Worm (Caenorhabditis elegans): ENCODE data around the gene dap-3.

Gene dap-3

DNA sequence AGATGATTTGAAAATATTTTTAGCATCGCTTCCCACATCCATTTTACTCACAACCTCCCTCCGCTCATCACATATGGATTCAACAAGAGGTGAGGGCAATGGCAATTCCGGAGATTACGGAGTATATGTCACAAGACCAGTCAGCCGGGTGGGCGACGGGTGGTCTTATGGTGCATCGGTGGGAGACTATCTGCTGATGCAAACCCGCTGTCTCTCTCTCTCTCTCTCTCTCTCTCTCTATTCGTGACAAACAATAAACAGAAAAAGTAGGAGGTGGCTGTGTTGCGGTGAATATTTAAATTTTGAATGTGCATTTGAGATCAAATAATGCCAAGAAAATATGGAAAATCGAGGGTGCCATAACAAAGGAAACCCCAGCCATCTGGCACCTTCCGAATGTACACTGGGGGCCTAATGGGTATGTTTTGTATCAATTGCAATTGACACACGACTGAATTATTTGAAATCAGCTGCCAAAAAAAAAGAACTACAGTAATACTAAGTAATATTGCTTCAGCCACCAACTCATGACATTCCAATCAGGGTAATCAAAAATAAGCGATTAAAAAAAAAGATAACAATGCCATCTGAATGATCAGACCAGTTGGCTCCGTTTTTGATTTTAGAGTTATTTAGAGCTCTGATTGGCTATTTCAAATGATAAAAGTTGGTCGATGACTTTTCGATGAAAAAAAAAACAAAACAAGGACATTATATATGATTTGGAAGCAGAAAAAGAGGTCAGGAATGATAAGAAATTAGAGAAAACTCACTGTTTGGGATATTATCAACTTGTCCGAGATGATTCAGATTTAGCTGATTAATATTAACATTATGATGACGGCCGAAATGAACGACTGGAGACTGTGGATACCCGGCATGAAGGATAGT is 32.9 kb upstream of the dap-3 start:
- TF ChIP-seq elt-2 (tag; optimal IDR thresholded peaks at IDR 0.05) (peak; percentile 39), unc-3 (GFP tag; conservative IDR thresholded peaks at IDR 0.05) (no peak), unc-3 (tag; optimal IDR thresholded peaks at IDR 0.05) (no peak), hlh-30 (tag; optimal IDR thresholded peaks at IDR 0.05; ENCODE audit: insufficient read depth) (peak; percentile 92), ceh-31 (tag; optimal IDR thresholded peaks at IDR 0.05) (peak; percentile 10)

- peak; percentile 2 for TF ChIP-seq gmeb-2 (tag; optimal IDR thresholded peaks at IDR 0.05)
- no peak for TF ChIP-seq eyg-1 (tag; optimal IDR thresholded peaks at IDR 0.05)
- TF ChIP-seq fkh-10 (GFP tag; optimal IDR thresholded peaks at IDR 0.05): no peak
- TF ChIP-seq ceh-6 (GFP tag; optimal IDR thresholded peaks at IDR 0.05): no peak
- no peak for TF ChIP-seq ceh-22 (tag; optimal IDR thresholded peaks at IDR 0.05)
- no peak for TF ChIP-seq ahr-1 (tag; optimal IDR thresholded peaks at IDR 0.05)
- peak; percentile 70 for TF ChIP-seq unc-42 (tag; optimal IDR thresholded peaks at IDR 0.05)
- no peak for TF ChIP-seq pag-3 (tag; optimal IDR thresholded peaks at IDR 0.05; ENCODE audit: borderline replicate concordance)
- no peak for TF ChIP-seq nhr-11 (tag; optimal IDR thresholded peaks at IDR 0.05)
- TF ChIP-seq syd-9 (tag; optimal IDR thresholded peaks at IDR 0.05): peak; percentile 25
- peak; percentile 73 for TF ChIP-seq pros-1 (tag; optimal IDR thresholded peaks at IDR 0.05)
- no peak for TF ChIP-seq dmd-4 (tag; optimal IDR thresholded peaks at IDR 0.05; ENCODE audit: borderline replicate concordance)
- peak; percentile 15 for TF ChIP-seq K09A11.1 (tag; optimal IDR thresholded peaks at IDR 0.05; ENCODE audit: insufficient read depth)
- TF ChIP-seq ceh-9 (tag; optimal IDR thresholded peaks at IDR 0.05): no peak
- TF ChIP-seq mec-3 (tag; optimal IDR thresholded peaks at IDR 0.05; ENCODE audit: borderline replicate concordance): peak; percentile 53
- TF ChIP-seq unc-3 (GFP tag; conservative IDR thresholded peaks at IDR 0.05): peak; percentile 38; the same call in 1 of the 2 replicates
- no peak for TF ChIP-seq unc-3 (tag; optimal IDR thresholded peaks at IDR 0.05)
- no peak for TF ChIP-seq fax-1 (tag; optimal IDR thresholded peaks at IDR 0.05)
- TF ChIP-seq C08G9.2 (tag; optimal IDR thresholded peaks at IDR 0.05): peak; percentile 6
- peak; percentile 88 for TF ChIP-seq ama-1 (optimal IDR thresholded peaks at IDR 0.05)
- peak; percentile 30 for TF ChIP-seq sdc-2 (tag; optimal IDR thresholded peaks at IDR 0.05)
- TF ChIP-seq hlh-8 (tag; optimal IDR thresholded peaks at IDR 0.05): no peak
- peak; percentile 76 for TF ChIP-seq ets-4 (tag; optimal IDR thresholded peaks at IDR 0.05)
- TF ChIP-seq fkh-6 (tag; optimal IDR thresholded peaks at IDR 0.05): no peak
- peak; percentile 11 for TF ChIP-seq pha-4 (tag; optimal IDR thresholded peaks at IDR 0.05)
- TF ChIP-seq ceh-18 (tag; optimal IDR thresholded peaks at IDR 0.05): peak; percentile 88
- TF ChIP-seq hlh-6 (tag; optimal IDR thresholded peaks at IDR 0.05): no peak
- TF ChIP-seq pat-9 (tag; optimal IDR thresholded peaks at IDR 0.05): no peak
- peak; percentile 42 for TF ChIP-seq pax-1 (tag; optimal IDR thresholded peaks at IDR 0.05)
- no peak for TF ChIP-seq Y22D7AL.16 (tag; optimal IDR thresholded peaks at IDR 0.05)
- peak; percentile 61 for TF ChIP-seq ceh-14 (tag; optimal IDR thresholded peaks at IDR 0.05)
- peak; percentile 32 for TF ChIP-seq pqm-1 (tag; optimal IDR thresholded peaks at IDR 0.05)
- peak; percentile 30 for TF ChIP-seq T23F11.4 (GFP tag; optimal IDR thresholded peaks at IDR 0.05)
- peak; percentile 94 for TF ChIP-seq nfya-1 (tag; optimal IDR thresholded peaks at IDR 0.05)
- no peak for TF ChIP-seq odd-2 (tag; optimal IDR thresholded peaks at IDR 0.05)
- peak; percentile 90 for TF ChIP-seq ref-2 (tag; optimal IDR thresholded peaks at IDR 0.05)
- TF ChIP-seq dve-1 (tag; optimal IDR thresholded peaks at IDR 0.05): peak; percentile 37
- TF ChIP-seq elt-2 (tag; optimal IDR thresholded peaks at IDR 0.05): no peak
- TF ChIP-seq rnt-1 (tag; optimal IDR thresholded peaks at IDR 0.05): peak; percentile 67
- TF ChIP-seq ceh-31 (tag; optimal IDR thresholded peaks at IDR 0.05): peak; percentile 81
- TF ChIP-seq ztf-16 (tag; optimal IDR thresholded peaks at IDR 0.05): peak; percentile 5
- TF ChIP-seq ceh-34 (tag; optimal IDR thresholded peaks at IDR 0.05): peak; percentile 92
- TF ChIP-seq ceh-2 (tag; optimal IDR thresholded peaks at IDR 0.05): no peak
- TF ChIP-seq ttx-3 (tag; optimal IDR thresholded peaks at IDR 0.05): no peak
- TF ChIP-seq ceh-24 (tag; optimal IDR thresholded peaks at IDR 0.05): no peak
Measured at ce11 chrII:10548778-10549671, 31.9 kb upstream of the dap-3 start.
